Worm (Caenorhabditis elegans): ENCODE measurements around the gene F44E7.9.

- TF ChIP-seq pqm-1 (tag; optimal IDR thresholded peaks at IDR 0.05) (no peak), unc-62 (GFP tag; optimal IDR thresholded peaks at IDR 0.05) (no peak), lin-35 (GFP tag; optimal IDR thresholded peaks at IDR 0.05) (no peak), ztf-11 (tag; optimal IDR thresholded peaks at IDR 0.05) (no peak), xbp-1 (tag; optimal IDR thresholded peaks at IDR 0.05) (no peak), efl-1 (optimal IDR thresholded peaks at IDR 0.05) (no peak), efl-1 (GFP tag; optimal IDR thresholded peaks at IDR 0.05 in 1 of 2) (peak in 1 of 2 experiments; percentile 70), lir-3 (tag; optimal IDR thresholded peaks at IDR 0.05; ENCODE audit: poor library complexity) (no peak), C16A3.4 (tag; optimal IDR thresholded peaks at IDR 0.05) (no peak), snu-23 (GFP tag; optimal IDR thresholded peaks at IDR 0.05) (no peak), skn-1 (tag; optimal IDR thresholded peaks at IDR 0.05) (no peak), mab-9 (GFP tag; IDR thresholded peaks at IDR 0.05) (no peak)
These were observed 45.6 kb downstream of the F44E7.9 start, which contains the start of gene col-140 for ce11 chrV:5836616-5836982.
